Worm (Caenorhabditis elegans): Measurements from ENCODE around the gene C49F5.3.

DNA sequence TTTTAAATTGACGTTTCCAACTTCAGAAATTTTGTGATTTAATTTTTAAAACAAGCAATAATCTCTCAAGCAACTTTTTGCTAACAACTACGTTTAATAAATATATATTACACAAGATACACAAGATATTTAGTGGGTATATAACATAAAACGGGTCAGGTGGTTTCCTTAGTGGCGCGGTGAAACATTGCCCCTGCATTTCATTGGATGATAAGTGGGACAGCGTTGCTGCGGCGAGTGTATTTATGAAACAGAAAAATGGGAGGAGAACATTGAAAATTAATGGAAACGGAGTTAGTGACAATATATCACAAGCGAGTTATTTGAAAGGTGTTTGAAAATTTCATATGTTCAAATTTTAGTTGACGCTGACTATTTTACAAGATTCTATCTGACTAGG lies 9.4 kb upstream of the C49F5.3 start:
- TF ChIP-seq alr-1 (tag; optimal IDR thresholded peaks at IDR 0.05; ENCODE audit: borderline replicate concordance) = no peak
- no peak for TF ChIP-seq snu-23 (GFP tag; optimal IDR thresholded peaks at IDR 0.05)
- no peak for TF ChIP-seq unc-86 (tag; optimal IDR thresholded peaks at IDR 0.05)
- TF ChIP-seq ama-1 (optimal IDR thresholded peaks at IDR 0.05) = no peak
- TF ChIP-seq Y116A8C.19 (tag; optimal IDR thresholded peaks at IDR 0.05; ENCODE audit: borderline replicate concordance) = no peak
- no peak for TF ChIP-seq nhr-237 (tag; optimal IDR thresholded peaks at IDR 0.05)
- TF ChIP-seq ces-1 (GFP tag; optimal IDR thresholded peaks at IDR 0.05) = no peak
- TF ChIP-seq nhr-11 (tag; optimal IDR thresholded peaks at IDR 0.05) = no peak
- no peak for TF ChIP-seq unc-30 (tag; optimal IDR thresholded peaks at IDR 0.05)
- no peak for TF ChIP-seq lsy-2 (tag; optimal IDR thresholded peaks at IDR 0.05)
- no peak for TF ChIP-seq unc-62 (GFP tag; optimal IDR thresholded peaks at IDR 0.05)
- TF ChIP-seq ceh-82 (tag; optimal IDR thresholded peaks at IDR 0.05) = no peak
- TF ChIP-seq egl-27 (tag; optimal IDR thresholded peaks at IDR 0.05) = no peak
- no peak for TF ChIP-seq pqm-1 (tag; optimal IDR thresholded peaks at IDR 0.05)

Measured in whole organism, L1 larva.